Fruit fly (Drosophila melanogaster) whole organism, embryonic: ENCODE results near the gene Leash.

ENCODE experiments used
- Adf1 ChIP-seq: fragments of 200-800 bp; sonication (Bioruptor generic); IDR thresholded peaks from 2 replicates; pipeline ENCODE4 v1.3.6; 2022; ENCODE audit warnings: missing biosample characterization, missing genetic modification characterization
- CG10654 ChIP-seq: fragments of 200-800 bp; sonication (Bioruptor generic); optimal IDR thresholded peaks from 2 replicates; lab custom pipeline; 2016; ENCODE audit warnings: missing biosample characterization, missing genetic modification characterization
- CG11093 ChIP-seq: fragments of 200-800 bp; sonication (Bioruptor generic); IDR thresholded peaks from 3 replicates; pipeline ENCODE4 v1.3.6; 2022; ENCODE audit warnings: missing biosample characterization, missing genetic modification characterization
- CG11247 ChIP-seq: fragments of 200-800 bp; sonication (Bioruptor generic); IDR thresholded peaks from 2 replicates; pipeline ENCODE4 v1.3.6; 2022; ENCODE audit warnings: missing biosample characterization, missing genetic modification characterization
- CG11398 ChIP-seq: fragments of 200-800 bp; sonication (Bioruptor generic); optimal IDR thresholded peaks from 2 replicates; lab custom pipeline; 2016; ENCODE audit warnings: missing biosample characterization, missing genetic modification characterization
- CG11723 ChIP-seq: fragments of 200-800 bp; sonication (Bioruptor generic); optimal IDR thresholded peaks from 2 replicates; lab custom pipeline; 2017; ENCODE audit warnings: missing biosample characterization, mild to moderate bottlenecking, missing genetic modification characterization
- CG12071 ChIP-seq: fragments of 200-800 bp; sonication (Bioruptor generic); optimal IDR thresholded peaks from 3 replicates; lab custom pipeline; 2018; ENCODE audit warnings: missing biosample characterization, mild to moderate bottlenecking, missing genetic modification characterization
- CG12104 ChIP-seq: fragments of 200-800 bp; sonication (Bioruptor generic); optimal IDR thresholded peaks from 3 replicates; lab custom pipeline; 2016; ENCODE audit warnings: missing biosample characterization, missing genetic modification characterization
- CG12769 ChIP-seq: fragments of 200-800 bp; sonication (Bioruptor generic); optimal IDR thresholded peaks from 2 replicates; lab custom pipeline; 2019; ENCODE audit warnings: missing biosample characterization, mild to moderate bottlenecking, missing genetic modification characterization, moderate library complexity
- CG1602 ChIP-seq: fragments of 200-800 bp; sonication (Bioruptor generic); optimal IDR thresholded peaks from 3 replicates; lab custom pipeline; 2016; ENCODE audit warnings: missing biosample characterization, missing genetic modification characterization
- CG1603 ChIP-seq: fragments of 200-800 bp; sonication (Bioruptor generic); optimal IDR thresholded peaks from 2 replicates; lab custom pipeline; 2019; ENCODE audit warnings: missing biosample characterization, mild to moderate bottlenecking, missing genetic modification characterization, moderate library complexity
- CG18262 ChIP-seq: fragments of 200-800 bp; optimal IDR thresholded peaks from 3 replicates; lab custom pipeline; 2019; ENCODE audit warnings: missing biosample characterization, mild to moderate bottlenecking, missing genetic modification characterization, moderate library complexity
- CG2120 ChIP-seq: fragments of 200-800 bp; sonication (Bioruptor generic); optimal IDR thresholded peaks from 3 replicates; lab custom pipeline; 2016; ENCODE audit warnings: missing biosample characterization, missing genetic modification characterization
- CG3847 ChIP-seq: fragments of 200-800 bp; sonication (Bioruptor generic); IDR thresholded peaks from 2 replicates; pipeline ENCODE4 v1.3.6; 2022; ENCODE audit warnings: missing biosample characterization, missing genetic modification characterization
- CG4820 ChIP-seq: fragments of 200-800 bp; sonication (Bioruptor generic); optimal IDR thresholded peaks from 3 replicates; lab custom pipeline; 2016; ENCODE audit warnings: missing biosample characterization, missing genetic modification characterization
- CG6175 ChIP-seq: fragments of 200-800 bp; sonication (Bioruptor generic); IDR thresholded peaks from 3 replicates; pipeline ENCODE4 v1.3.6; 2022; ENCODE audit warnings: missing biosample characterization, missing genetic modification characterization
- CG8359 ChIP-seq: fragments of 200-800 bp; sonication (Bioruptor generic); optimal IDR thresholded peaks from 2 replicates; lab custom pipeline; 2017; ENCODE audit warnings: missing biosample characterization, mild to moderate bottlenecking, missing genetic modification characterization, borderline replicate concordance
- CG8924 ChIP-seq: fragments of 200-800 bp; optimal IDR thresholded peaks from 3 replicates; lab custom pipeline; 2019; ENCODE audit warnings: missing biosample characterization, mild to moderate bottlenecking, missing genetic modification characterization, moderate library complexity
- CG9932 ChIP-seq: fragments of 200-800 bp; sonication (Bioruptor generic); IDR thresholded peaks from 2 replicates; pipeline ENCODE4 v1.3.6; 2022; ENCODE audit warnings: missing biosample characterization, missing genetic modification characterization
- Chrac-16 ChIP-seq: fragments of 200-800 bp; sonication (Bioruptor generic); optimal IDR thresholded peaks from 3 replicates; lab custom pipeline; 2016; ENCODE audit warnings: missing biosample characterization, missing genetic modification characterization
- CoRest ChIP-seq: fragments of 200-800 bp; sonication (Bioruptor generic); optimal IDR thresholded peaks from 3 replicates; lab custom pipeline; 2018; ENCODE audit warnings: missing biosample characterization, mild to moderate bottlenecking, missing genetic modification characterization, moderate library complexity
- Dbx ChIP-seq: fragments of 200-800 bp; sonication (Bioruptor generic); IDR thresholded peaks from 3 replicates; pipeline ENCODE4 v1.3.6; 2022; ENCODE audit warnings: missing biosample characterization, missing genetic modification characterization
- H2.0 ChIP-seq: fragments of 200-800 bp; sonication (Bioruptor generic); IDR thresholded peaks from 2 replicates; pipeline ENCODE4 v1.3.6; 2022; ENCODE audit warnings: missing biosample characterization, missing genetic modification characterization
- HLH3B ChIP-seq: fragments of 200-800 bp; sonication (Bioruptor generic); IDR thresholded peaks from 2 replicates; pipeline ENCODE4 v1.3.6; 2022; ENCODE audit warnings: missing biosample characterization, missing genetic modification characterization
- Hmx ChIP-seq: fragments of 200-800 bp; sonication (Bioruptor generic); optimal IDR thresholded peaks from 2 replicates; lab custom pipeline; 2016; ENCODE audit warnings: missing biosample characterization, missing genetic modification characterization
- Mes4 ChIP-seq: fragments of 200-800 bp; sonication (Bioruptor generic); optimal IDR thresholded peaks from 2 replicates; lab custom pipeline; 2016; ENCODE audit warnings: missing biosample characterization, missing genetic modification characterization
- Scr ChIP-seq: fragments of 200-800 bp; sonication (Bioruptor generic); IDR thresholded peaks from 2 replicates; pipeline ENCODE4 v1.3.6; 2022; ENCODE audit warnings: missing biosample characterization, missing genetic modification characterization; ENCODE audit not compliant: partially characterized antibody
- Stat92E ChIP-seq, 3 experiments: fragments of >200 bp in 2 of 3; fragments of 200-800 bp in 1 of 3; sonication (Bioruptor generic) in 1 of 3; optimal IDR thresholded peaks; 2 replicates each; lab custom pipeline; 2017 to 2019; ENCODE audit warnings: missing biosample characterization in 3 of 3, missing genetic modification characterization in 3 of 3, mild to moderate bottlenecking in 1 of 3, moderate library complexity in 1 of 3
- bigmax ChIP-seq: fragments of 200-800 bp; sonication (Bioruptor generic); optimal IDR thresholded peaks from 2 replicates; lab custom pipeline; 2018; ENCODE audit warnings: missing biosample characterization, mild to moderate bottlenecking, missing genetic modification characterization
- crc ChIP-seq: fragments of 200-800 bp; sonication (Bioruptor generic); optimal IDR thresholded peaks from 2 replicates; lab custom pipeline; 2016; ENCODE audit warnings: missing biosample characterization, missing genetic modification characterization
- dm ChIP-seq: fragments of 200-800 bp; sonication (Bioruptor generic); optimal IDR thresholded peaks from 3 replicates; lab custom pipeline; 2016; ENCODE audit warnings: missing biosample characterization, missing genetic modification characterization
- emc ChIP-seq: fragments of 200-800 bp; sonication (Bioruptor generic); optimal IDR thresholded peaks from 2 replicates; lab custom pipeline; 2016; ENCODE audit warnings: missing biosample characterization, missing genetic modification characterization
- ewg ChIP-seq: fragments of 200-800 bp; sonication (Bioruptor generic); optimal IDR thresholded peaks from 3 replicates; lab custom pipeline; 2017; ENCODE audit warnings: mild to moderate bottlenecking, missing biosample characterization, missing genetic modification reagents, missing genetic modification characterization
- exex ChIP-seq: fragments of 200-800 bp; sonication (Bioruptor generic); optimal IDR thresholded peaks from 4 replicates; lab custom pipeline; 2018; ENCODE audit warnings: missing biosample characterization, mild to moderate bottlenecking, missing genetic modification characterization, moderate library complexity
- ftz-f1 ChIP-seq: fragments of 200-800 bp; sonication (Bioruptor generic); optimal IDR thresholded peaks from 2 replicates; lab custom pipeline; 2016; ENCODE audit warnings: missing biosample characterization, missing genetic modification characterization
- ken ChIP-seq: fragments of 200-800 bp; sonication (Bioruptor generic); IDR thresholded peaks from 3 replicates; pipeline ENCODE4 v1.3.6; 2022; ENCODE audit warnings: missing biosample characterization, missing genetic modification characterization
- lov ChIP-seq, 2 experiments: fragments of 200-800 bp in 1 of 2; fragments of >200 bp in 1 of 2; sonication (Bioruptor generic) in 1 of 2; IDR thresholded peaks in 1 of 2; optimal IDR thresholded peaks in 1 of 2; 2 replicates in 1 of 2; 3 replicates in 1 of 2; pipeline versions ENCODE4 v1.3.6 to Lab custom; 2017 to 2022; ENCODE audit warnings: missing biosample characterization in 1 of 2, missing genetic modification characterization in 1 of 2
- luna ChIP-seq: fragments of 200-800 bp; sonication (Bioruptor generic); optimal IDR thresholded peaks from 2 replicates; lab custom pipeline; 2016; ENCODE audit warnings: missing biosample characterization, missing genetic modification characterization
- mirr ChIP-seq: fragments of 200-800 bp; sonication (Bioruptor generic); optimal IDR thresholded peaks from 3 replicates; lab custom pipeline; 2018; ENCODE audit warnings: missing biosample characterization, mild to moderate bottlenecking, missing genetic modification characterization
- mld ChIP-seq: fragments of 200-800 bp; sonication (Bioruptor generic); IDR thresholded peaks from 3 replicates; pipeline ENCODE4 v1.3.6; 2022; ENCODE audit warnings: missing biosample characterization, missing genetic modification characterization; ENCODE audit not compliant: partially characterized antibody
- nom ChIP-seq: fragments of 200-800 bp; sonication (Bioruptor generic); optimal IDR thresholded peaks from 2 replicates; lab custom pipeline; 2017; ENCODE audit warnings: missing biosample characterization, missing genetic modification characterization, mild to moderate bottlenecking, moderate library complexity, missing genetic modification reagents
- ro ChIP-seq: fragments of 200-800 bp; sonication (Bioruptor generic); IDR thresholded peaks from 2 replicates; pipeline ENCODE4 v1.3.6; 2022; ENCODE audit warnings: missing biosample characterization, missing genetic modification characterization
- slou ChIP-seq: fragments of 200-800 bp; sonication (Bioruptor generic); optimal IDR thresholded peaks from 3 replicates; lab custom pipeline; 2016; ENCODE audit warnings: missing biosample characterization, missing genetic modification characterization
- sna ChIP-seq: fragments of 200-800 bp; sonication (Bioruptor generic); IDR thresholded peaks from 2 replicates; pipeline ENCODE4 v1.3.6; 2022; ENCODE audit warnings: missing biosample characterization, missing genetic modification characterization; ENCODE audit not compliant: partially characterized antibody
- tgo ChIP-seq: fragments of 200-800 bp; sonication (Bioruptor generic); IDR thresholded peaks from 3 replicates; pipeline ENCODE4 v1.3.6; 2022; ENCODE audit warnings: missing biosample characterization, missing genetic modification characterization
- trh ChIP-seq: fragments of 200-800 bp; sonication (Bioruptor generic); optimal IDR thresholded peaks from 2 replicates; lab custom pipeline; 2016; ENCODE audit warnings: missing biosample characterization, missing genetic modification characterization

The Leash gene

DNA sequence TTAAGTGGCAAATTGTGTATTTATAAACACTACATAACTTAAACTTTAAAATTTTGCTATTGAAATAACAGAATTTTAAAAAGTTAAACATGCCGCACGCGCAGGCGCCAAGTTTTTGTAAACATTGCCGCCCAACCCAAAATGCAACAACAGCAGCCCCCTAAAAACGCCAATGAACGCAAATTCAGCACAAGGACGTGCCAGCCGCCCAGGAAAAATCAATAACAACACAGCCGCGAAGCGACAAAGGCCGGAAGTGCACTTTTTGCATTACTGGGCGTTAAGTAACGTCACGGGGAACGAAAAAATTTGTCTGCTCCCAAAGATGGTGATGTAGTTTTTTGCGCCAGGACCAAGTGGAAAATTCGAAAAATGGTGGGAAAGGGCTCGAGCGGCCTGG is 12.5 kb upstream of the Leash start, which contains the start of gene CG4596 (continued):
- TF ChIP-seq Hmx (no peak), CG4820 (GFP tag; lab: Kevin White, UChicago) (no peak), CG11247 (no peak), ewg (peak; percentile 83), CG12071 (GFP tag; lab: Kevin White, UChicago) (no peak)

DNA sequence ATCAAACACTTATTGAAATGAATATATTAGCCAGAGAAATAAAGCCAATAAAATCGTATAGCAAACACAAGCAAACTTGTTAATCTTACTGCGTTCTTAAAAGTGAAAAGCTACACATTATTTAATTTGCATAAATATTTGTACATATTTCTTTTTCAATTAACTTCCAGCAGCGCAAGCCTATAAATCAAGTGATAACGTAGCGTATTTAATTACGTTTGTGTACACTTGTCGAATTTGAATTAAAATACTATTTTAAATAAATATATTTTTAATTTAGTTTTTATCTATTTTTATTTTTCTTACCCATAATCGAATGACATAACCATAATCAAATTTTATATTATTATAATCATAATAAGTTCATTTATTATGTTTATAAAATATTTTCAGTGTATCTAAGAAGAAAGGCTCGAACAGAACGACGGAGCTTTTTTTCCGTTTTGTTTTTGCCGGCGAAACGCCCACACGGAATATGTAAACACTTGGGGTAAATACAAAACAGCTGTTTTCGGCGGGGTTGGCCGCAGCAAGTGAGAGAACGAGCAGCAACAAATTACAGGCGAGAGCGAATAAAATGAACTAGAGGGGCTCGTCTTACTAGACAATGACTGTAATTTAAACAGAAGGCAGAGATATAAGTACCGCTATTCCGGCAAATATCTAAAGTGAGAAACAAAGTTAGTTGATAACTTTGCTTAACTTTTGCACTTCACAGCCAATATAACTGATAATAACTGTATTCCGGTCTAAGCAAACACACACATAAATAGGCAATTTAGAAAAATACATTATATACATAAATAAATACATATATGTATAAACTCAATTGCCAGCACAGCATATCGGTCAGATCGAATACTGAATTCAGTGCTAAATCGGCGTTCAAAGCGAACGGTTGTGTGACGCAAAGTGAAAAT is 9.6 kb upstream of the Leash start, which contains the start of gene Sodh2:
Sodh2 (plus strand) TSS at position 870 of the 920 bp plus-strand sequence.
- no peak for TF ChIP-seq Scr (GFP tag; lab: Robert Waterston, UW)
- TF ChIP-seq tgo (GFP tag; lab: Robert Waterston, UW): peak; percentile 54; the same call in 1 of the 3 replicates
- peak; percentile 77 for TF ChIP-seq CG12104 (GFP tag; lab: Kevin White, UChicago)
- peak; percentile 81 for TF ChIP-seq CG18262 (tag; lab: Kevin White, UChicago)
- no peak for TF ChIP-seq mld (GFP tag; lab: Robert Waterston, UW)
- TF ChIP-seq lov (optimal IDR thresholded peaks at IDR 0.05; lab: Kevin White, UChicago): no peak
- peak; percentile 5; the same call in 1 of the 3 replicates for TF ChIP-seq lov (GFP tag; IDR thresholded peaks at IDR 0.05; lab: Robert Waterston, UW)
- peak; percentile 13 for TF ChIP-seq bigmax (GFP tag; lab: Kevin White, UChicago)
- TF ChIP-seq dm: no peak
- peak; percentile 66; the same call in 2 of the 3 replicates for TF ChIP-seq Dbx (GFP tag; lab: Robert Waterston, UW)
- no peak for TF ChIP-seq sna (GFP tag; lab: Robert Waterston, UW)
- peak; percentile 40 for TF ChIP-seq Chrac-16 (GFP tag; lab: Kevin White, UChicago)
- TF ChIP-seq Mes4 (GFP tag; lab: Kevin White, UChicago): peak; percentile 17
- TF ChIP-seq ro (GFP tag; lab: Robert Waterston, UW): no peak
- TF ChIP-seq HLH3B: peak; percentile 49; the same call in 1 of the 2 replicates
- peak; percentile 92 for TF ChIP-seq CG2120 (GFP tag; lab: Kevin White, UChicago)
- TF ChIP-seq luna (GFP tag; lab: Kevin White, UChicago): peak; percentile 39
- TF ChIP-seq H2.0 (GFP tag; lab: Robert Waterston, UW): peak; percentile 66
- no peak for TF ChIP-seq ftz-f1
- peak; percentile 35 for TF ChIP-seq CG11398 (GFP tag; lab: Kevin White, UChicago)
- peak; percentile 70 for TF ChIP-seq CoRest (tag; lab: Kevin White, UChicago)
- TF ChIP-seq CG11723 (GFP tag; lab: Kevin White, UChicago): peak; percentile 80
- no peak for TF ChIP-seq Stat92E (GFP tag; optimal IDR thresholded peaks at IDR 0.05; lab: Kevin White, UChicago)
- peak; percentile 59 for TF ChIP-seq exex (tag; lab: Kevin White, UChicago)
- peak; percentile 40 for TF ChIP-seq CG8359 (GFP tag; lab: Kevin White, UChicago)
- TF ChIP-seq nom (GFP tag; lab: Kevin White, UChicago): peak; percentile 55
- TF ChIP-seq CG12769 (tag; lab: Kevin White, UChicago): peak; percentile 91
- no peak for TF ChIP-seq trh
- TF ChIP-seq ken (GFP tag; lab: Robert Waterston, UW): peak; percentile 73
- TF ChIP-seq CG1603 (tag; lab: Kevin White, UChicago): peak; percentile 81
- no peak for TF ChIP-seq emc (GFP tag; lab: Kevin White, UChicago)
- TF ChIP-seq slou: peak; percentile 16
- peak; percentile 52; the same call in 1 of the 3 replicates for TF ChIP-seq CG11093 (GFP tag; lab: Robert Waterston, UW)
- TF ChIP-seq Adf1 (GFP tag; lab: Robert Waterston, UW): peak; percentile 59; the same call in 1 of the 2 replicates
- peak; percentile 34 for TF ChIP-seq crc (GFP tag; lab: Kevin White, UChicago)
- TF ChIP-seq CG1602: peak; percentile 14
- TF ChIP-seq CG3847 (GFP tag; lab: Robert Waterston, UW): peak; percentile 47
- peak; percentile 65; the same call in 1 of the 3 replicates for TF ChIP-seq CG6175
- peak; percentile 86 for TF ChIP-seq CG9932
- peak; percentile 89 for TF ChIP-seq CG8924 (tag; lab: Kevin White, UChicago)
- TF ChIP-seq mirr (GFP tag; lab: Kevin White, UChicago): peak; percentile 72
- TF ChIP-seq CG10654 (GFP tag; lab: Kevin White, UChicago): peak; percentile 47
